Fruit fly (Drosophila melanogaster): ENCODE measurements around the gene sob.
A peak's percentile ranks its signal among the peaks of the same experiment; 100 is the strongest.

The sob gene

dm6 chr2L:3566532-3566931 lies 14.0 kb downstream of the sob start (continued):
- peak; percentile 24 for TF ChIP-seq CG10669 (GFP tag; optimal IDR thresholded peaks at IDR 0.05)
- TF ChIP-seq ss (GFP tag; optimal IDR thresholded peaks at IDR 0.05) = peak; percentile 38 to 41
- peak; percentile 55 for TF ChIP-seq Ets21C (GFP tag; optimal IDR thresholded peaks at IDR 0.05)
- TF ChIP-seq Met (GFP tag; optimal IDR thresholded peaks at IDR 0.05) = peak; percentile 60
- peak; percentile 34 for TF ChIP-seq CG34406 (GFP tag; optimal IDR thresholded peaks at IDR 0.05)
- no peak for TF ChIP-seq Lpt (GFP tag; optimal IDR thresholded peaks at IDR 0.05)
- peak; percentile 39 for TF ChIP-seq CG7368 (GFP tag; optimal IDR thresholded peaks at IDR 0.05)
- TF ChIP-seq dsx (GFP tag; optimal IDR thresholded peaks at IDR 0.05; ENCODE audit: poor library complexity, severe bottlenecking) = no peak
- no peak for TF ChIP-seq CG6276 (GFP tag; optimal IDR thresholded peaks at IDR 0.05)
- TF ChIP-seq Gug (GFP tag; IDR thresholded peaks at IDR 0.05) = no peak

dm6 chr2L:3564556-3564955 lies 16.0 kb downstream of the sob start:
- TF ChIP-seq CG16779 (tag; optimal IDR thresholded peaks at IDR 0.05) (no peak), Blimp-1 (GFP tag; optimal IDR thresholded peaks at IDR 0.05) (peak; percentile 64), CG3919 (GFP tag; optimal IDR thresholded peaks at IDR 0.05) (no peak), Gug (GFP tag; IDR thresholded peaks at IDR 0.05) (no peak), svp (GFP tag) (peak; percentile 44), Eip78C (GFP tag) (peak; percentile 29)

- TF ChIP-seq CG8119 (GFP tag; IDR thresholded peaks at IDR 0.05) (no peak), CG8632 (GFP tag; optimal IDR thresholded peaks at IDR 0.05) (no peak), Hr39 (GFP tag; optimal IDR thresholded peaks at IDR 0.05) (peak; percentile 37), Ets96B (tag; optimal IDR thresholded peaks at IDR 0.05) (peak; percentile 69), fd85E (GFP tag; optimal IDR thresholded peaks at IDR 0.05) (no peak), CG15336 (GFP tag; IDR thresholded peaks at IDR 0.05) (0 out of 2 replicates have a peak, but pooled peaks have one; percentile 15), CG10669 (GFP tag; optimal IDR thresholded peaks at IDR 0.05) (peak; percentile 64), CG11762 (GFP tag; optimal IDR thresholded peaks at IDR 0.05; ENCODE audit: insufficient read depth) (no peak), dsx (GFP tag; optimal IDR thresholded peaks at IDR 0.05; ENCODE audit: poor library complexity, severe bottlenecking) (peak; percentile 58), Eip78C (GFP tag) (peak; percentile 74), CG1621 (tag; optimal IDR thresholded peaks at IDR 0.05) (peak; percentile 40), CG16779 (tag; optimal IDR thresholded peaks at IDR 0.05) (no peak), Gug (GFP tag; IDR thresholded peaks at IDR 0.05) (no peak), Blimp-1 (GFP tag; optimal IDR thresholded peaks at IDR 0.05) (no peak), fd59A (GFP tag; optimal IDR thresholded peaks at IDR 0.05) (peak; percentile 58), acj6 (GFP tag; optimal IDR thresholded peaks at IDR 0.05) (peak; percentile 20), Ets21C (GFP tag; optimal IDR thresholded peaks at IDR 0.05) (peak; percentile 24), CG8319 (GFP tag; optimal IDR thresholded peaks at IDR 0.05) (no peak), Sox102F (GFP tag; optimal IDR thresholded peaks at IDR 0.05) (peak; percentile 39), lz (GFP tag; optimal IDR thresholded peaks at IDR 0.05) (peak; percentile 20), OdsH (GFP tag; optimal IDR thresholded peaks at IDR 0.05) (peak; percentile 46), svp (GFP tag) (peak; percentile 64), net (GFP tag; optimal IDR thresholded peaks at IDR 0.05) (peak; percentile 3), Met (GFP tag; optimal IDR thresholded peaks at IDR 0.05) (peak; percentile 38), CG6854 (GFP tag; optimal IDR thresholded peaks at IDR 0.05) (no peak), CG10631 (GFP tag; optimal IDR thresholded peaks at IDR 0.05) (peak; percentile 64), eg (GFP tag; IDR thresholded peaks at IDR 0.05) (0 out of 3 replicates have a peak, but pooled peaks have one; percentile 13), CG6276 (GFP tag; optimal IDR thresholded peaks at IDR 0.05) (no peak), CG3919 (GFP tag; optimal IDR thresholded peaks at IDR 0.05) (peak; percentile 49), CG32006 (GFP tag; optimal IDR thresholded peaks at IDR 0.05) (peak; percentile 54), Eip75B (GFP tag; optimal IDR thresholded peaks at IDR 0.05) (peak; percentile 41), achi (GFP tag; optimal IDR thresholded peaks at IDR 0.05) (peak; percentile 41), CG34406 (GFP tag; optimal IDR thresholded peaks at IDR 0.05) (peak; percentile 14), spab (GFP tag; optimal IDR thresholded peaks at IDR 0.05) (peak; percentile 66), fkh (GFP tag; optimal IDR thresholded peaks at IDR 0.05) (no peak), CG11294 (GFP tag; IDR thresholded peaks at IDR 0.05) (no peak), CG9139 (GFP tag; optimal IDR thresholded peaks at IDR 0.05) (peak; percentile 18), ss (GFP tag; optimal IDR thresholded peaks at IDR 0.05) (peak; percentile 30 to 39), vri (GFP tag; optimal IDR thresholded peaks at IDR 0.05) (peak; percentile 4), Hr38 (GFP tag; optimal IDR thresholded peaks at IDR 0.05) (no peak), dac (GFP tag; optimal IDR thresholded peaks at IDR 0.05) (no peak), Lpt (GFP tag; optimal IDR thresholded peaks at IDR 0.05) (no peak), CG7368 (GFP tag; optimal IDR thresholded peaks at IDR 0.05) (no peak), Sox15 (GFP tag; optimal IDR thresholded peaks at IDR 0.05) (no peak), cyc (GFP tag; optimal IDR thresholded peaks at IDR 0.05) (peak; percentile 36)
These were observed 18.1 kb downstream of the sob start for dm6 chr2L:3562435-3562834.
